Worm (Caenorhabditis elegans) whole organism, L3 larva: ENCODE results near the gene Y42A5A.3.
A peak's percentile ranks its signal among the peaks of the same experiment; 100 is the strongest.

Experiments used
- aly-2 ChIP-seq: fragments of 150-350 bp; optimal IDR thresholded peaks from 2 replicates; lab custom pipeline; 2014; ENCODE audit warnings: missing biosample characterization, missing genetic modification characterization
- ceh-9 ChIP-seq: sonication (generic microtip); optimal IDR thresholded peaks from 2 replicates; lab custom pipeline; 2018; ENCODE audit warnings: missing biosample characterization, missing genetic modification characterization
- nhr-11 ChIP-seq: fragments of 150-350 bp; optimal IDR thresholded peaks from 2 replicates; lab custom pipeline; 2014; ENCODE audit warnings: missing biosample characterization, missing genetic modification characterization
- nhr-23 ChIP-seq: fragments of 150-350 bp; optimal IDR thresholded peaks from 2 replicates; lab custom pipeline; 2014; ENCODE audit warnings: missing biosample characterization, missing genetic modification reagents, missing genetic modification characterization

ce11 chrV:11123817-11124337 lies 28.1 kb upstream of the Y42A5A.3 start, which contains the start of the genes atp-5 and lmtr-3:
- TF ChIP-seq nhr-23 (peak; percentile 52), ceh-9 (tag; lab: Kevin White, UChicago) (no peak), aly-2 (tag; lab: Kevin White, UChicago) (no peak), nhr-11 (tag; lab: Kevin White, UChicago) (no peak)
